Fruit fly (Drosophila melanogaster) whole organism, embryonic: ENCODE data around the gene Cbl.

Experiments used
- Bgb ChIP-seq: fragments of 200-800 bp; sonication (Bioruptor generic); IDR thresholded peaks from 2 replicates; pipeline ENCODE4 v1.3.6; 2022; ENCODE audit warnings: missing biosample characterization, missing genetic modification characterization; ENCODE audit not compliant: partially characterized antibody
- CG11085 ChIP-seq: fragments of 200-800 bp; sonication (Bioruptor generic); IDR thresholded peaks from 2 replicates; pipeline ENCODE4 v1.3.6; 2022; ENCODE audit warnings: missing biosample characterization, missing genetic modification characterization
- CG2129 ChIP-seq: fragments of 200-800 bp; sonication (Bioruptor generic); IDR thresholded peaks from 2 replicates; pipeline ENCODE4 v1.3.6; 2022; ENCODE audit warnings: missing biosample characterization, missing genetic modification characterization; ENCODE audit not compliant: partially characterized antibody
- CG2199 ChIP-seq: fragments of 200-800 bp; sonication (Bioruptor generic); IDR thresholded peaks from 3 replicates; pipeline ENCODE4 v1.3.6; 2022; ENCODE audit warnings: missing biosample characterization, missing genetic modification characterization
- CG3163 ChIP-seq: fragments of 200-800 bp; sonication (Bioruptor generic); optimal IDR thresholded peaks from 3 replicates; lab custom pipeline; 2016; ENCODE audit warnings: missing biosample characterization, missing genetic modification characterization
- CG34224 ChIP-seq: fragments of 200-800 bp; sonication (Bioruptor generic); IDR thresholded peaks from 3 replicates; pipeline ENCODE4 v1.3.6; 2022; ENCODE audit warnings: missing biosample characterization, missing genetic modification characterization; ENCODE audit not compliant: partially characterized antibody
- CG34422 ChIP-seq: fragments of 200-800 bp; sonication (Bioruptor generic); IDR thresholded peaks from 3 replicates; pipeline ENCODE4 v1.3.6; 2022; ENCODE audit warnings: missing biosample characterization, missing genetic modification characterization
- CG4360 ChIP-seq: fragments of 200-800 bp; sonication (Bioruptor generic); IDR thresholded peaks from 2 replicates; pipeline ENCODE4 v1.3.6; 2022; ENCODE audit warnings: missing biosample characterization, missing genetic modification characterization
- CG5180 ChIP-seq: fragments of 200-800 bp; sonication (Bioruptor generic); optimal IDR thresholded peaks from 3 replicates; lab custom pipeline; 2017; ENCODE audit warnings: missing biosample characterization, missing genetic modification characterization, mild to moderate bottlenecking, moderate library complexity, missing genetic modification reagents
- CG5245 ChIP-seq: fragments of 200-800 bp; sonication (Bioruptor generic); optimal IDR thresholded peaks from 3 replicates; lab custom pipeline; 2016; ENCODE audit warnings: missing biosample characterization, missing genetic modification characterization
- CG9797 ChIP-seq: fragments of 200-800 bp; sonication (Bioruptor generic); optimal IDR thresholded peaks from 3 replicates; lab custom pipeline; 2018; ENCODE audit warnings: missing biosample characterization, mild to moderate bottlenecking, missing genetic modification characterization
- Camta ChIP-seq: fragments of 200-800 bp; sonication (Bioruptor generic); optimal IDR thresholded peaks from 2 replicates; lab custom pipeline; 2016; ENCODE audit warnings: missing biosample characterization, missing genetic modification characterization
- Chrac-16 ChIP-seq: fragments of 200-800 bp; sonication (Bioruptor generic); optimal IDR thresholded peaks from 3 replicates; lab custom pipeline; 2016; ENCODE audit warnings: missing biosample characterization, missing genetic modification characterization
- Deaf1 ChIP-seq: fragments of 200-800 bp; optimal IDR thresholded peaks from 3 replicates; lab custom pipeline; 2019; ENCODE audit warnings: missing biosample characterization, mild to moderate bottlenecking, missing genetic modification characterization, moderate library complexity
- Dref ChIP-seq: fragments of 200-800 bp; sonication (Bioruptor generic); IDR thresholded peaks from 2 replicates; pipeline ENCODE4 v1.3.6; 2022; ENCODE audit warnings: missing biosample characterization, missing genetic modification characterization
- Drgx ChIP-seq: fragments of 200-800 bp; sonication (Bioruptor generic); IDR thresholded peaks from 2 replicates; pipeline ENCODE4 v1.3.6; 2022; ENCODE audit warnings: missing biosample characterization, missing genetic modification characterization
- ERR ChIP-seq: fragments of 200-800 bp; sonication (Bioruptor generic); optimal IDR thresholded peaks from 2 replicates; lab custom pipeline; 2016; ENCODE audit warnings: missing biosample characterization, missing genetic modification characterization
- Ets65A ChIP-seq: fragments of 200-800 bp; sonication (Bioruptor generic); peaks from one replicate; lab custom pipeline; 2016; ENCODE audit warnings: missing biosample characterization, missing genetic modification characterization
- HLH3B ChIP-seq: fragments of 200-800 bp; sonication (Bioruptor generic); IDR thresholded peaks from 2 replicates; pipeline ENCODE4 v1.3.6; 2022; ENCODE audit warnings: missing biosample characterization, missing genetic modification characterization
- Jarid2 ChIP-seq: fragments of 200-800 bp; sonication (Bioruptor generic); optimal IDR thresholded peaks from 3 replicates; lab custom pipeline; 2017; ENCODE audit warnings: mild to moderate bottlenecking, missing biosample characterization, missing genetic modification reagents, missing genetic modification characterization
- Lhr ChIP-seq: fragments of 200-800 bp; sonication (Bioruptor generic); optimal IDR thresholded peaks from 3 replicates; lab custom pipeline; 2017; ENCODE audit warnings: mild to moderate bottlenecking, missing biosample characterization, missing genetic modification reagents, missing genetic modification characterization
- MBD-R2 ChIP-seq: fragments of 200-800 bp; sonication (Bioruptor generic); IDR thresholded peaks from 2 replicates; pipeline ENCODE4 v1.3.6; 2022; ENCODE audit warnings: missing biosample characterization, missing genetic modification characterization
- Mad ChIP-seq: fragments of 200-800 bp; sonication (Bioruptor generic); optimal IDR thresholded peaks from 2 replicates; lab custom pipeline; 2016; ENCODE audit warnings: missing biosample characterization, missing genetic modification characterization
- Max ChIP-seq: fragments of 200-800 bp; sonication (Bioruptor generic); optimal IDR thresholded peaks from 2 replicates; lab custom pipeline; 2016; ENCODE audit warnings: missing biosample characterization, mild to moderate bottlenecking, missing genetic modification characterization
- NC2β ChIP-seq: fragments of 200-800 bp; sonication (Bioruptor generic); optimal IDR thresholded peaks from 2 replicates; lab custom pipeline; 2016; ENCODE audit warnings: missing biosample characterization, missing genetic modification characterization
- Rfx ChIP-seq: fragments of 200-800 bp; sonication (Bioruptor generic); IDR thresholded peaks from 2 replicates; pipeline ENCODE4 v1.3.6; 2022; ENCODE audit warnings: missing biosample characterization, missing genetic modification characterization
- Stat92E ChIP-seq, 3 experiments: fragments of >200 bp in 2 of 3; fragments of 200-800 bp in 1 of 3; sonication (Bioruptor generic) in 1 of 3; optimal IDR thresholded peaks; 2 replicates each; lab custom pipeline; 2017 to 2019; ENCODE audit warnings: missing biosample characterization in 3 of 3, missing genetic modification characterization in 3 of 3, mild to moderate bottlenecking in 1 of 3, moderate library complexity in 1 of 3
- Trl ChIP-seq, 3 experiments: fragments of >200 bp in 2 of 3; fragments of 200-800 bp in 1 of 3; sonication (Bioruptor generic) in 1 of 3; optimal IDR thresholded peaks; 2 replicates in 1 of 3; 3 replicates in 2 of 3; lab custom pipeline; 2016 to 2017; ENCODE audit warnings: missing biosample characterization in 1 of 3, missing genetic modification characterization in 1 of 3
- cad ChIP-seq: fragments of >200 bp; optimal IDR thresholded peaks from 2 replicates; lab custom pipeline; 2017; ENCODE audit warnings: missing biosample characterization, missing genetic modification characterization
- chm ChIP-seq: fragments of 200-800 bp; sonication (Bioruptor generic); IDR thresholded peaks from 2 replicates; pipeline ENCODE4 v1.3.6; 2022; ENCODE audit warnings: missing biosample characterization, missing genetic modification characterization
- ci ChIP-seq: fragments of 200-800 bp; sonication (Bioruptor generic); IDR thresholded peaks from 3 replicates; pipeline ENCODE4 v1.3.6; 2022; ENCODE audit warnings: missing biosample characterization, missing genetic modification characterization
- corto ChIP-seq: fragments of 200-800 bp; sonication (Bioruptor generic); optimal IDR thresholded peaks from 2 replicates; lab custom pipeline; 2016; ENCODE audit warnings: missing biosample characterization, mild to moderate bottlenecking, missing genetic modification characterization, moderate library complexity
- danr ChIP-seq: fragments of 200-800 bp; sonication (Bioruptor generic); IDR thresholded peaks from 2 replicates; pipeline ENCODE4 v1.3.6; 2022; ENCODE audit warnings: missing biosample characterization, missing genetic modification characterization
- kni ChIP-seq: fragments of 200-800 bp; sonication (Bioruptor generic); optimal IDR thresholded peaks from 3 replicates; lab custom pipeline; 2017; ENCODE audit warnings: mild to moderate bottlenecking, missing biosample characterization, missing genetic modification reagents, missing genetic modification characterization
- knrl ChIP-seq: fragments of 200-800 bp; sonication (Bioruptor generic); IDR thresholded peaks from 3 replicates; pipeline ENCODE4 v1.3.6; 2022; ENCODE audit warnings: missing biosample characterization, missing genetic modification characterization; ENCODE audit not compliant: partially characterized antibody
- lmd ChIP-seq: fragments of 200-800 bp; sonication (Bioruptor generic); IDR thresholded peaks from 2 replicates; pipeline ENCODE4 v1.3.6; 2022; ENCODE audit warnings: missing biosample characterization, missing genetic modification characterization
- org-1 ChIP-seq: fragments of 200-800 bp; sonication (Bioruptor generic); optimal IDR thresholded peaks from 2 replicates; lab custom pipeline; 2017; ENCODE audit warnings: missing biosample characterization, missing genetic modification characterization
- prd ChIP-seq, 3 experiments: fragments of >200 bp in 2 of 3; fragments of 200-800 bp in 1 of 3; sonication (Bioruptor generic) in 1 of 3; optimal IDR thresholded peaks in 2 of 3; IDR thresholded peaks in 1 of 3; 2 replicates in 2 of 3; 3 replicates in 1 of 3; pipeline versions ENCODE4 v1.3.6 to Lab custom; 2017 to 2022; ENCODE audit warnings: missing biosample characterization in 1 of 3, missing genetic modification characterization in 1 of 3
- pros ChIP-seq: fragments of 200-800 bp; sonication (Bioruptor generic); optimal IDR thresholded peaks from 3 replicates; lab custom pipeline; 2019; ENCODE audit warnings: missing biosample characterization, mild to moderate bottlenecking, missing genetic modification characterization, moderate library complexity
- pzg ChIP-seq: fragments of 200-800 bp; sonication (Bioruptor generic); optimal IDR thresholded peaks from 3 replicates; lab custom pipeline; 2018; ENCODE audit warnings: missing biosample characterization, mild to moderate bottlenecking, missing genetic modification characterization, moderate library complexity
- ranshi ChIP-seq: fragments of 200-800 bp; sonication (Bioruptor generic); IDR thresholded peaks from 2 replicates; pipeline ENCODE4 v1.3.6; 2022; ENCODE audit warnings: missing biosample characterization, missing genetic modification characterization
- repo ChIP-seq: fragments of 200-800 bp; sonication (Bioruptor generic); optimal IDR thresholded peaks from 2 replicates; lab custom pipeline; 2016; ENCODE audit warnings: missing biosample characterization, missing genetic modification characterization
- row ChIP-seq: fragments of 200-800 bp; sonication (Bioruptor generic); IDR thresholded peaks from 3 replicates; pipeline ENCODE4 v1.3.6; 2022; ENCODE audit warnings: missing biosample characterization, missing genetic modification characterization
- sd ChIP-seq: fragments of 200-800 bp; sonication (Bioruptor generic); optimal IDR thresholded peaks from 3 replicates; lab custom pipeline; 2018; ENCODE audit warnings: missing biosample characterization, mild to moderate bottlenecking, missing genetic modification characterization, moderate library complexity
- sens ChIP-seq: fragments of 200-800 bp; sonication (Bioruptor generic); peaks from one replicate; lab custom pipeline; 2016; ENCODE audit warnings: missing biosample characterization, missing genetic modification characterization
- sisA ChIP-seq: fragments of 200-800 bp; sonication (Bioruptor generic); IDR thresholded peaks from 2 replicates; pipeline ENCODE4 v1.3.6; 2022; ENCODE audit warnings: missing biosample characterization, missing genetic modification characterization
- wdn ChIP-seq: fragments of 200-800 bp; sonication (Bioruptor generic); IDR thresholded peaks from 2 replicates; pipeline ENCODE4 v1.3.6; 2022; ENCODE audit warnings: missing biosample characterization, missing genetic modification characterization
- zen ChIP-seq: fragments of 200-800 bp; sonication (Bioruptor generic); optimal IDR thresholded peaks from 3 replicates; lab custom pipeline; 2018; ENCODE audit warnings: missing biosample characterization, mild to moderate bottlenecking, missing genetic modification characterization, moderate library complexity

The Cbl gene

dm6 chr3L:8449800-8450690 is 25.3 kb downstream of the Cbl start, which contains the start of gene Gug (continued):
- TF ChIP-seq Jarid2 (peak; percentile 74), Dref (GFP tag; lab: Robert Waterston, UW) (peak; percentile 49), kni (GFP tag; lab: Kevin White, UChicago) (peak; percentile 15), sisA (peak; percentile 22; the same call in 1 of the 2 replicates), Chrac-16 (GFP tag; lab: Kevin White, UChicago) (no peak), Deaf1 (tag; lab: Kevin White, UChicago) (peak; percentile 62), NC2β (no peak), CG9797 (peak; percentile 84), danr (no peak), Camta (no peak), CG34422 (GFP tag; lab: Robert Waterston, UW) (peak; percentile 57; the same call in 2 of the 3 replicates), repo (peak; percentile 20), cad (GFP tag; lab: Kevin White, UChicago) (peak; percentile 1), Trl (optimal IDR thresholded peaks at IDR 0.05; lab: Kevin White, UChicago) (peak in 1 of 2 experiments; percentile 73), Trl (GFP tag; optimal IDR thresholded peaks at IDR 0.05; lab: Kevin White, UChicago) (no peak), prd (optimal IDR thresholded peaks at IDR 0.05; lab: Kevin White, UChicago) (no peak), prd (GFP tag; IDR thresholded peaks at IDR 0.05; lab: Robert Waterston, UW) (0 out of 3 replicates have a peak, but pooled peaks have one; percentile 9), sens (GFP tag; lab: Kevin White, UChicago) (peak; percentile 64), pzg (GFP tag; lab: Kevin White, UChicago) (peak; percentile 90), Bgb (GFP tag; lab: Robert Waterston, UW) (peak; percentile 25; the same call in 1 of the 2 replicates), lmd (peak; percentile 19; the same call in 1 of the 2 replicates), Stat92E (GFP tag; optimal IDR thresholded peaks at IDR 0.05; lab: Kevin White, UChicago) (peak in 1 of 3 experiments; percentile 53), ranshi (GFP tag; lab: Robert Waterston, UW) (peak; percentile 39; the same call in 1 of the 2 replicates), HLH3B (0 out of 2 replicates have a peak, but pooled peaks have one; percentile 4), CG11085 (0 out of 2 replicates have a peak, but pooled peaks have one; percentile 10), ci (GFP tag; lab: Robert Waterston, UW) (peak; percentile 16; the same call in 1 of the 3 replicates), Drgx (GFP tag; lab: Robert Waterston, UW) (peak; percentile 96), sd (tag; lab: Kevin White, UChicago) (peak; percentile 31), CG34224 (GFP tag; lab: Robert Waterston, UW) (peak; percentile 22; the same call in 2 of the 3 replicates), Ets65A (peak; percentile 50), Rfx (GFP tag; lab: Robert Waterston, UW) (peak; percentile 27; the same call in 1 of the 2 replicates), Lhr (GFP tag; lab: Kevin White, UChicago) (peak; percentile 42), CG5180 (GFP tag; lab: Kevin White, UChicago) (peak; percentile 13), ERR (peak; percentile 38), zen (tag; lab: Kevin White, UChicago) (peak; percentile 16), CG3163 (GFP tag; lab: Kevin White, UChicago) (peak; percentile 67), corto (no peak), row (GFP tag; lab: Robert Waterston, UW) (peak; percentile 41; the same call in 2 of the 3 replicates), org-1 (GFP tag; lab: Kevin White, UChicago) (no peak)
- TF ChIP-seq, all 482 proteins: peak for 114

- TF ChIP-seq knrl (0 out of 3 replicates have a peak, but pooled peaks have one; percentile 17), Mad (GFP tag; lab: Kevin White, UChicago) (no peak), wdn (GFP tag; lab: Robert Waterston, UW) (0 out of 2 replicates have a peak, but pooled peaks have one; percentile 29), MBD-R2 (GFP tag; lab: Robert Waterston, UW) (0 out of 2 replicates have a peak, but pooled peaks have one; percentile 20), CG5245 (GFP tag; lab: Kevin White, UChicago) (no peak), CG4360 (peak; percentile 97), Bgb (GFP tag; lab: Robert Waterston, UW) (0 out of 2 replicates have a peak, but pooled peaks have one; percentile 13), Max (GFP tag; lab: Kevin White, UChicago) (no peak), CG2199 (GFP tag; lab: Robert Waterston, UW) (peak; percentile 31; the same call in 1 of the 3 replicates), pros (GFP tag; lab: Kevin White, UChicago) (peak; percentile 47), CG34422 (GFP tag; lab: Robert Waterston, UW) (0 out of 3 replicates have a peak, but pooled peaks have one; percentile 19), chm (GFP tag; lab: Robert Waterston, UW) (peak; percentile 29; the same call in 1 of the 2 replicates), CG2129 (GFP tag; lab: Robert Waterston, UW) (no peak)
Observed at dm6 chr3L:8450747-8451146, 26.0 kb downstream of the Cbl start.
